Worm (Caenorhabditis elegans): ENCODE measurements around the gene F25B5.6.

F25B5.6 gene

ce11 chrIII:5902558-5902957 lies 46.0 kb downstream of the F25B5.6 start:
- no peak for TF ChIP-seq hrde-1 (tag; optimal IDR thresholded peaks at IDR 0.05; ENCODE audit: borderline replicate concordance)
- TF ChIP-seq madf-6 (GFP tag; IDR thresholded peaks at IDR 0.05) = no peak
- TF ChIP-seq dox-1 (GFP tag; IDR thresholded peaks at IDR 0.05) = no peak
- no peak for TF ChIP-seq sea-2 (GFP tag; IDR thresholded peaks at IDR 0.05)
- no peak for TF ChIP-seq zfh-2 (GFP tag; conservative IDR thresholded peaks at IDR 0.05)
- no peak for TF ChIP-seq F23B12.7 (tag; optimal IDR thresholded peaks at IDR 0.05; ENCODE audit: insufficient read depth)
- no peak for TF ChIP-seq ceh-27 (GFP tag; optimal IDR thresholded peaks at IDR 0.05)
- TF ChIP-seq attf-5 (GFP tag; optimal IDR thresholded peaks at IDR 0.05) = no peak
- no peak for TF ChIP-seq zim-3 (tag; optimal IDR thresholded peaks at IDR 0.05)
- TF ChIP-seq ceh-100 (GFP tag; IDR thresholded peaks at IDR 0.05) = no peak
- TF ChIP-seq repo-1 (tag; optimal IDR thresholded peaks at IDR 0.05) = no peak
- TF ChIP-seq hsf-1 (GFP tag; IDR thresholded peaks at IDR 0.05) = no peak
- no peak for TF ChIP-seq rec-8 (tag; optimal IDR thresholded peaks at IDR 0.05)
- no peak for TF ChIP-seq F57A8.1 (GFP tag; optimal IDR thresholded peaks at IDR 0.05)
- no peak for TF ChIP-seq F33H1.4 (GFP tag; IDR thresholded peaks at IDR 0.05)
- TF ChIP-seq hmg-1.2 (GFP tag; IDR thresholded peaks at IDR 0.05) = no peak
- TF ChIP-seq rpc-1 (optimal IDR thresholded peaks at IDR 0.05) = no peak
- no peak for TF ChIP-seq rpc-1 (tag; optimal IDR thresholded peaks at IDR 0.05)

ce11 chrIII:5900709-5901108 lies 47.8 kb downstream of the F25B5.6 start:
- TF ChIP-seq ZK185.1 (tag; optimal IDR thresholded peaks at IDR 0.05; ENCODE audit: poor library complexity, severe bottlenecking) (no peak), aptf-3 (GFP tag; IDR thresholded peaks at IDR 0.05) (no peak), cebp-1 (GFP tag; IDR thresholded peaks at IDR 0.05) (no peak), cebp-1 (tag; optimal IDR thresholded peaks at IDR 0.05) (no peak), D2030.7 (GFP tag; IDR thresholded peaks at IDR 0.05) (no peak), hmg-1.2 (GFP tag; IDR thresholded peaks at IDR 0.05) (peak; percentile 61; the same call in 1 of the 2 replicates), F57C9.4 (tag; optimal IDR thresholded peaks at IDR 0.05) (no peak), ztf-22 (GFP tag; optimal IDR thresholded peaks at IDR 0.05) (no peak), attf-3 (GFP tag; conservative IDR thresholded peaks at IDR 0.05) (no peak), fkh-3 (tag; optimal IDR thresholded peaks at IDR 0.05) (no peak), madf-10 (tag; optimal IDR thresholded peaks at IDR 0.05) (no peak), F52B5.7 (tag; optimal IDR thresholded peaks at IDR 0.05) (no peak), rcor-1 (GFP tag; IDR thresholded peaks at IDR 0.05) (no peak), cebp-2 (GFP tag; IDR thresholded peaks at IDR 0.05) (no peak), nhr-80 (tag; optimal IDR thresholded peaks at IDR 0.05) (peak; percentile 28), unc-130 (GFP tag; optimal IDR thresholded peaks at IDR 0.05) (no peak)

- TF ChIP-seq ztf-6 (GFP tag; IDR thresholded peaks at IDR 0.05) (no peak), madf-8 (GFP tag; conservative IDR thresholded peaks at IDR 0.05) (no peak), xnd-1 (tag; optimal IDR thresholded peaks at IDR 0.05) (no peak), F10E7.11 (tag; optimal IDR thresholded peaks at IDR 0.05) (no peak), ceh-100 (GFP tag; IDR thresholded peaks at IDR 0.05) (no peak), bed-1 (GFP tag; IDR thresholded peaks at IDR 0.05) (no peak), hlh-12 (tag; optimal IDR thresholded peaks at IDR 0.05) (no peak), lsl-1 (GFP tag; optimal IDR thresholded peaks at IDR 0.05) (no peak), die-1 (tag; optimal IDR thresholded peaks at IDR 0.05) (no peak), ceh-40 (GFP tag; IDR thresholded peaks at IDR 0.05) (no peak), fkh-3 (tag; optimal IDR thresholded peaks at IDR 0.05) (no peak), B0261.1 (tag; optimal IDR thresholded peaks at IDR 0.05) (no peak), mes-4 (tag; optimal IDR thresholded peaks at IDR 0.05) (no peak), akir-1 (GFP tag; optimal IDR thresholded peaks at IDR 0.05) (no peak), pha-4 (tag; optimal IDR thresholded peaks at IDR 0.05) (no peak)
These were observed 49.9 kb downstream of the F25B5.6 start for ce11 chrIII:5898631-5899030.
